Fruit fly (Drosophila melanogaster): Measurements from ENCODE around the gene PIG-K.

PIG-K gene

dm6 chrX:2036800-2037488 lies 27.8 kb upstream of the PIG-K start (continued):
- no peak for TF ChIP-seq CG8765 (GFP tag; IDR thresholded peaks at IDR 0.05)
- TF ChIP-seq Hr3 (GFP tag; optimal IDR thresholded peaks at IDR 0.05): peak; percentile 25
- peak; percentile 44 for TF ChIP-seq pb (GFP tag; optimal IDR thresholded peaks at IDR 0.05)
- TF ChIP-seq jumu (GFP tag; optimal IDR thresholded peaks at IDR 0.05): peak; percentile 32
- peak; percentile 2 for TF ChIP-seq CG7556 (GFP tag; optimal IDR thresholded peaks at IDR 0.05)
- no peak for TF ChIP-seq CkIIα-i1 (GFP tag; IDR thresholded peaks at IDR 0.05)
- no peak for TF ChIP-seq C15 (GFP tag; IDR thresholded peaks at IDR 0.05)
- TF ChIP-seq CG13296 (GFP tag; optimal IDR thresholded peaks at IDR 0.05): no peak
- TF ChIP-seq CG8388 (GFP tag; optimal IDR thresholded peaks at IDR 0.05): peak; percentile 14
- no peak for TF ChIP-seq CG3281 (GFP tag; optimal IDR thresholded peaks at IDR 0.05)
- peak; percentile 62 for TF ChIP-seq kah (GFP tag; optimal IDR thresholded peaks at IDR 0.05)
- TF ChIP-seq tll (GFP tag; optimal IDR thresholded peaks at IDR 0.05): no peak
- peak; percentile 33 for TF ChIP-seq ind (GFP tag; optimal IDR thresholded peaks at IDR 0.05)
- no peak for TF ChIP-seq CG14014 (GFP tag; IDR thresholded peaks at IDR 0.05)
- peak; percentile 2 for TF ChIP-seq grau (tag; optimal IDR thresholded peaks at IDR 0.05)
- TF ChIP-seq CG16779 (GFP tag; IDR thresholded peaks at IDR 0.05): no peak
- peak; percentile 42 for TF ChIP-seq CG2678 (tag; optimal IDR thresholded peaks at IDR 0.05)
- peak; percentile 26 for TF ChIP-seq Hsf (GFP tag; optimal IDR thresholded peaks at IDR 0.05)
- peak; percentile 60 for TF ChIP-seq CG10366 (GFP tag; IDR thresholded peaks at IDR 0.05)
- peak; percentile 48 for TF ChIP-seq Antp (GFP tag; optimal IDR thresholded peaks at IDR 0.05)
- peak; percentile 19 for TF ChIP-seq ATbp (GFP tag; optimal IDR thresholded peaks at IDR 0.05)
- no peak for TF ChIP-seq ci (GFP tag; IDR thresholded peaks at IDR 0.05)
- TF ChIP-seq CG2120 (GFP tag; optimal IDR thresholded peaks at IDR 0.05): peak; percentile 24
- TF ChIP-seq CG1529 (GFP tag; optimal IDR thresholded peaks at IDR 0.05): peak; percentile 4
- TF ChIP-seq zfh1 (GFP tag; IDR thresholded peaks at IDR 0.05): 0 out of 3 replicates have a peak, but pooled peaks have one; percentile 15
- TF ChIP-seq Trl (optimal IDR thresholded peaks at IDR 0.05): no peak
- peak; percentile 25 for TF ChIP-seq Trl (GFP tag; optimal IDR thresholded peaks at IDR 0.05)
- TF ChIP-seq seq (GFP tag; IDR thresholded peaks at IDR 0.05): 0 out of 2 replicates have a peak, but pooled peaks have one; percentile 25
- no peak for TF ChIP-seq CG17186 (GFP tag; optimal IDR thresholded peaks at IDR 0.05)
- peak; percentile 16 for TF ChIP-seq Six4 (GFP tag; optimal IDR thresholded peaks at IDR 0.05)
- peak; percentile 40; the same call in 1 of the 2 replicates for TF ChIP-seq sisA (GFP tag; IDR thresholded peaks at IDR 0.05)
- no peak for TF ChIP-seq CG4730 (GFP tag; IDR thresholded peaks at IDR 0.05)
- peak in 1 of 2 experiments; percentile 30 for TF ChIP-seq Hr51 (GFP tag; optimal IDR thresholded peaks at IDR 0.05)
- TF ChIP-seq dmrt99B (tag; optimal IDR thresholded peaks at IDR 0.05): no peak
- TF ChIP-seq lilli (GFP tag; optimal IDR thresholded peaks at IDR 0.05): peak; percentile 28
- no peak for TF ChIP-seq CG11560 (tag; IDR thresholded peaks at IDR 0.05)
- TF ChIP-seq trh (GFP tag; optimal IDR thresholded peaks at IDR 0.05): no peak
- no peak for TF ChIP-seq stwl (tag; optimal IDR thresholded peaks at IDR 0.05)
- TF ChIP-seq unc-4 (GFP tag; IDR thresholded peaks at IDR 0.05; ENCODE audit: partially characterized antibody): no peak
- 0 out of 2 replicates have a peak, but pooled peaks have one; percentile 53 for TF ChIP-seq rib (GFP tag; IDR thresholded peaks at IDR 0.05)
- peak; percentile 8 for TF ChIP-seq Chrac-16 (GFP tag; optimal IDR thresholded peaks at IDR 0.05)
- peak in 1 of 2 experiments; percentile 14 for TF ChIP-seq pan (optimal IDR thresholded peaks at IDR 0.05)
- no peak for TF ChIP-seq pan (GFP tag; optimal IDR thresholded peaks at IDR 0.05 in 1 of 2, IDR thresholded peaks at IDR 0.05 in 1 of 2)
- TF ChIP-seq CG17802 (tag; optimal IDR thresholded peaks at IDR 0.05): no peak
- 0 out of 3 replicates have a peak, but pooled peaks have one; percentile 21 for TF ChIP-seq CG17361 (GFP tag; IDR thresholded peaks at IDR 0.05)
- TF ChIP-seq CG12942 (GFP tag; optimal IDR thresholded peaks at IDR 0.05): peak; percentile 14
- peak; percentile 7 for TF ChIP-seq mam (GFP tag; optimal IDR thresholded peaks at IDR 0.05)
- TF ChIP-seq cad (GFP tag; optimal IDR thresholded peaks at IDR 0.05): no peak
